Fruit fly (Drosophila melanogaster): ENCODE measurements around the gene mRpL40.

- no peak for TF ChIP-seq CrebA (GFP tag; optimal IDR thresholded peaks at IDR 0.05; ENCODE audit: borderline replicate concordance)
- no peak for TF ChIP-seq usp (GFP tag; optimal IDR thresholded peaks at IDR 0.05)
- no peak for TF ChIP-seq Jra (GFP tag; optimal IDR thresholded peaks at IDR 0.05)
- TF ChIP-seq dsf (GFP tag; optimal IDR thresholded peaks at IDR 0.05; ENCODE audit: borderline replicate concordance), result no peak
- no peak for TF ChIP-seq Abd-B (GFP tag; optimal IDR thresholded peaks at IDR 0.05)
- TF ChIP-seq rgr (GFP tag; optimal IDR thresholded peaks at IDR 0.05), result no peak
- TF ChIP-seq tai (GFP tag; optimal IDR thresholded peaks at IDR 0.05), result no peak
- TF ChIP-seq h (GFP tag; optimal IDR thresholded peaks at IDR 0.05), result no peak
- TF ChIP-seq lola (GFP tag; optimal IDR thresholded peaks at IDR 0.05), result no peak
- no peak for TF ChIP-seq fru (GFP tag; optimal IDR thresholded peaks at IDR 0.05)
- no peak for TF ChIP-seq Rel (GFP tag; optimal IDR thresholded peaks at IDR 0.05)
- no peak for TF ChIP-seq Rel (tag; optimal IDR thresholded peaks at IDR 0.05)
- TF ChIP-seq psq (GFP tag; optimal IDR thresholded peaks at IDR 0.05), result no peak
Measured at dm6 chr3R:11366315-11366714, 41.4 kb upstream of the mRpL40 start.
